Fruit fly (Drosophila melanogaster) whole organism, embryonic: Measurements from ENCODE around the gene CG11294.

Source experiments
- C15 ChIP-seq: fragments of 200-800 bp; sonication (Bioruptor generic); IDR thresholded peaks from 3 replicates; pipeline ENCODE4 v1.3.6; 2022; ENCODE audit warnings: missing biosample characterization, missing genetic modification characterization
- CG10209 ChIP-seq: fragments of 200-800 bp; sonication (Bioruptor generic); optimal IDR thresholded peaks from 3 replicates; lab custom pipeline; 2017; ENCODE audit warnings: missing biosample characterization, mild to moderate bottlenecking, missing genetic modification characterization, missing genetic modification reagents
- CG11456 ChIP-seq: fragments of 200-800 bp; sonication (Bioruptor generic); IDR thresholded peaks from 3 replicates; pipeline ENCODE4 v1.3.6; 2022; ENCODE audit warnings: missing biosample characterization, missing genetic modification characterization
- CG12299 ChIP-seq: fragments of 200-800 bp; sonication (Bioruptor generic); optimal IDR thresholded peaks from 2 replicates; lab custom pipeline; 2018; ENCODE audit warnings: missing biosample characterization, mild to moderate bottlenecking, missing genetic modification characterization
- CG1233 ChIP-seq: fragments of 200-800 bp; sonication (Bioruptor generic); optimal IDR thresholded peaks from 4 replicates; lab custom pipeline; 2018; ENCODE audit warnings: missing biosample characterization, mild to moderate bottlenecking, missing genetic modification characterization
- CG1647 ChIP-seq: fragments of 200-800 bp; sonication (Bioruptor generic); optimal IDR thresholded peaks from 3 replicates; lab custom pipeline; 2016; ENCODE audit warnings: missing biosample characterization, missing genetic modification characterization
- CG16779 ChIP-seq: fragments of 200-800 bp; sonication (Bioruptor generic); IDR thresholded peaks from 2 replicates; pipeline ENCODE4 v1.3.6; 2022; ENCODE audit warnings: missing biosample characterization, missing genetic modification characterization
- CG2116 ChIP-seq: fragments of 200-800 bp; sonication (Bioruptor generic); optimal IDR thresholded peaks from 3 replicates; lab custom pipeline; 2018; ENCODE audit warnings: missing biosample characterization, mild to moderate bottlenecking, missing genetic modification characterization
- CG31224 ChIP-seq: fragments of 200-800 bp; sonication (Bioruptor generic); IDR thresholded peaks from 2 replicates; pipeline ENCODE4 v1.3.6; 2022; ENCODE audit warnings: missing biosample characterization, missing genetic modification characterization
- CG32532 ChIP-seq: fragments of 200-800 bp; sonication (Bioruptor generic); IDR thresholded peaks from 2 replicates; pipeline ENCODE4 v1.3.6; 2022; ENCODE audit warnings: missing biosample characterization, missing genetic modification characterization
- CG34224 ChIP-seq: fragments of 200-800 bp; sonication (Bioruptor generic); IDR thresholded peaks from 3 replicates; pipeline ENCODE4 v1.3.6; 2022; ENCODE audit warnings: missing biosample characterization, missing genetic modification characterization; ENCODE audit not compliant: partially characterized antibody
- CG4328 ChIP-seq: fragments of 200-800 bp; sonication (Bioruptor generic); optimal IDR thresholded peaks from 3 replicates; lab custom pipeline; 2017; ENCODE audit warnings: missing biosample characterization, missing genetic modification reagents, missing genetic modification characterization
- CG4424 ChIP-seq: fragments of 200-800 bp; sonication (Bioruptor generic); optimal IDR thresholded peaks from 3 replicates; lab custom pipeline; 2016; ENCODE audit warnings: missing biosample characterization, missing genetic modification characterization
- CG7839 ChIP-seq: fragments of 200-800 bp; sonication (Bioruptor generic); optimal IDR thresholded peaks from 3 replicates; lab custom pipeline; 2018; ENCODE audit warnings: missing biosample characterization, mild to moderate bottlenecking, missing genetic modification characterization, moderate library complexity
- CG8388 ChIP-seq: fragments of 200-800 bp; sonication (Bioruptor generic); optimal IDR thresholded peaks from 2 replicates; lab custom pipeline; 2019; ENCODE audit warnings: missing biosample characterization, mild to moderate bottlenecking, missing genetic modification characterization, moderate library complexity
- CG8765 ChIP-seq: fragments of 200-800 bp; sonication (Bioruptor generic); IDR thresholded peaks from 2 replicates; pipeline ENCODE4 v1.3.6; 2022; ENCODE audit warnings: missing biosample characterization, missing genetic modification characterization
- CG9215 ChIP-seq: fragments of 200-800 bp; sonication (Bioruptor generic); IDR thresholded peaks from 2 replicates; pipeline ENCODE4 v1.3.6; 2022; ENCODE audit warnings: missing biosample characterization, missing genetic modification characterization
- CoRest ChIP-seq: fragments of 200-800 bp; sonication (Bioruptor generic); optimal IDR thresholded peaks from 3 replicates; lab custom pipeline; 2018; ENCODE audit warnings: missing biosample characterization, mild to moderate bottlenecking, missing genetic modification characterization, moderate library complexity
- D19B ChIP-seq: fragments of 200-800 bp; sonication (Bioruptor generic); optimal IDR thresholded peaks from 2 replicates; lab custom pipeline; 2017; ENCODE audit warnings: missing biosample characterization, mild to moderate bottlenecking, missing genetic modification characterization
- Dip3 ChIP-seq: fragments of 200-800 bp; sonication (Bioruptor generic); optimal IDR thresholded peaks from 3 replicates; lab custom pipeline; 2016; ENCODE audit warnings: missing biosample characterization, missing genetic modification characterization
- Drgx ChIP-seq: fragments of 200-800 bp; sonication (Bioruptor generic); IDR thresholded peaks from 2 replicates; pipeline ENCODE4 v1.3.6; 2022; ENCODE audit warnings: missing biosample characterization, missing genetic modification characterization
- Eip74EF ChIP-seq, 2 experiments: fragments of 200-800 bp in 1 of 2; fragments of >200 bp in 1 of 2; sonication (Bioruptor generic) in 1 of 2; optimal IDR thresholded peaks; 2 replicates each; lab custom pipeline; 2017 to 2019; ENCODE audit warnings: missing biosample characterization in 2 of 2, missing genetic modification characterization in 2 of 2, mild to moderate bottlenecking in 1 of 2, moderate library complexity in 1 of 2
- Ets65A ChIP-seq: fragments of 200-800 bp; sonication (Bioruptor generic); peaks from one replicate; lab custom pipeline; 2016; ENCODE audit warnings: missing biosample characterization, missing genetic modification characterization
- Ets97D ChIP-seq: fragments of 200-800 bp; sonication (Bioruptor generic); optimal IDR thresholded peaks from 3 replicates; lab custom pipeline; 2016; ENCODE audit warnings: missing biosample characterization, missing genetic modification characterization
- HmgD ChIP-seq: fragments of 200-800 bp; sonication (Bioruptor generic); optimal IDR thresholded peaks from 3 replicates; lab custom pipeline; 2016; ENCODE audit warnings: missing biosample characterization, missing genetic modification characterization
- Hmx ChIP-seq: fragments of 200-800 bp; sonication (Bioruptor generic); optimal IDR thresholded peaks from 2 replicates; lab custom pipeline; 2016; ENCODE audit warnings: missing biosample characterization, missing genetic modification characterization
- Hr39 ChIP-seq: fragments of >200 bp; optimal IDR thresholded peaks from 2 replicates; lab custom pipeline; 2017
- Hr78 ChIP-seq, 2 experiments: fragments of 200-800 bp in 1 of 2; fragments of >200 bp in 1 of 2; sonication (Bioruptor generic) in 1 of 2; optimal IDR thresholded peaks; 2 replicates each; lab custom pipeline; 2017 to 2019; ENCODE audit warnings: missing biosample characterization in 2 of 2, missing genetic modification characterization in 2 of 2, mild to moderate bottlenecking in 1 of 2, moderate library complexity in 1 of 2
- Oli ChIP-seq: fragments of 200-800 bp; sonication (Bioruptor generic); optimal IDR thresholded peaks from 2 replicates; lab custom pipeline; 2018; ENCODE audit warnings: missing biosample characterization, mild to moderate bottlenecking, missing genetic modification characterization, moderate library complexity
- Opbp ChIP-seq: fragments of 200-800 bp; sonication (Bioruptor generic); IDR thresholded peaks from 3 replicates; pipeline ENCODE4 v1.3.6; 2022; ENCODE audit warnings: missing biosample characterization, missing genetic modification characterization; ENCODE audit not compliant: partially characterized antibody
- Six4 ChIP-seq: fragments of 200-800 bp; sonication (Bioruptor generic); optimal IDR thresholded peaks from 2 replicates; lab custom pipeline; 2016; ENCODE audit warnings: missing biosample characterization, missing genetic modification characterization
- Xrp1 ChIP-seq: fragments of 200-800 bp; sonication (Bioruptor generic); IDR thresholded peaks from 2 replicates; pipeline ENCODE4 v1.3.6; 2022; ENCODE audit warnings: missing biosample characterization, missing genetic modification characterization
- btn ChIP-seq: fragments of 200-800 bp; sonication (Bioruptor generic); optimal IDR thresholded peaks from 2 replicates; lab custom pipeline; 2016; ENCODE audit warnings: missing biosample characterization, missing genetic modification characterization
- croc ChIP-seq: fragments of 200-800 bp; sonication (Bioruptor generic); conservative IDR thresholded peaks from 3 replicates; pipeline ENCODE4 v1.3.6; 2022; ENCODE audit warnings: missing biosample characterization, missing genetic modification characterization
- dati ChIP-seq: fragments of 200-800 bp; sonication (Bioruptor generic); IDR thresholded peaks from 2 replicates; pipeline ENCODE4 v1.3.6; 2022; ENCODE audit warnings: missing biosample characterization, missing genetic modification characterization
- dm ChIP-seq: fragments of 200-800 bp; sonication (Bioruptor generic); optimal IDR thresholded peaks from 3 replicates; lab custom pipeline; 2016; ENCODE audit warnings: missing biosample characterization, missing genetic modification characterization
- dmrt11E ChIP-seq: fragments of 200-800 bp; sonication (Bioruptor generic); optimal IDR thresholded peaks from 3 replicates; lab custom pipeline; 2018; ENCODE audit warnings: missing biosample characterization, mild to moderate bottlenecking, missing genetic modification characterization, moderate library complexity
- fd64A ChIP-seq: fragments of 200-800 bp; sonication (Bioruptor generic); optimal IDR thresholded peaks from 3 replicates; lab custom pipeline; 2018; ENCODE audit warnings: missing biosample characterization, mild to moderate bottlenecking, missing genetic modification characterization
- gfzf ChIP-seq: fragments of 200-800 bp; sonication (Bioruptor generic); optimal IDR thresholded peaks from 2 replicates; lab custom pipeline; 2016; ENCODE audit warnings: missing biosample characterization, mild to moderate bottlenecking, missing genetic modification characterization, moderate library complexity
- gro ChIP-seq: fragments of 200-800 bp; sonication (Bioruptor generic); optimal IDR thresholded peaks from 2 replicates; lab custom pipeline; 2016; ENCODE audit warnings: missing biosample characterization, missing genetic modification characterization
- gsb-n ChIP-seq: fragments of 200-800 bp; sonication (Bioruptor generic); optimal IDR thresholded peaks from 3 replicates; lab custom pipeline; 2018; ENCODE audit warnings: missing biosample characterization, mild to moderate bottlenecking, missing genetic modification characterization
- her ChIP-seq: fragments of 200-800 bp; sonication (Bioruptor generic); optimal IDR thresholded peaks from 2 replicates; lab custom pipeline; 2016; ENCODE audit warnings: missing biosample characterization, missing genetic modification characterization
- lbe ChIP-seq: fragments of 200-800 bp; sonication (Bioruptor generic); optimal IDR thresholded peaks from 2 replicates; lab custom pipeline; 2016; ENCODE audit warnings: missing biosample characterization, mild to moderate bottlenecking, missing genetic modification characterization
- lmd ChIP-seq: fragments of 200-800 bp; sonication (Bioruptor generic); IDR thresholded peaks from 2 replicates; pipeline ENCODE4 v1.3.6; 2022; ENCODE audit warnings: missing biosample characterization, missing genetic modification characterization
- oc ChIP-seq: fragments of 200-800 bp; sonication (Bioruptor generic); optimal IDR thresholded peaks from 2 replicates; lab custom pipeline; 2018; ENCODE audit warnings: missing biosample characterization, mild to moderate bottlenecking, missing genetic modification characterization, moderate library complexity
- pum ChIP-seq: fragments of 200-800 bp; sonication (Bioruptor generic); optimal IDR thresholded peaks from 2 replicates; lab custom pipeline; 2016; ENCODE audit warnings: missing biosample characterization, missing genetic modification characterization
- sima ChIP-seq: fragments of 200-800 bp; sonication (Bioruptor generic); optimal IDR thresholded peaks from 2 replicates; lab custom pipeline; 2016; ENCODE audit warnings: missing biosample characterization, missing genetic modification characterization
- slou ChIP-seq: fragments of 200-800 bp; sonication (Bioruptor generic); optimal IDR thresholded peaks from 3 replicates; lab custom pipeline; 2016; ENCODE audit warnings: missing biosample characterization, missing genetic modification characterization
- sr ChIP-seq: fragments of 200-800 bp; sonication (Bioruptor generic); IDR thresholded peaks from 3 replicates; pipeline ENCODE4 v1.3.6; 2022; ENCODE audit warnings: missing biosample characterization, missing genetic modification characterization
- vvl ChIP-seq: fragments of 200-800 bp; sonication (Bioruptor generic); IDR thresholded peaks from 2 replicates; pipeline ENCODE4 v1.3.6; 2022; ENCODE audit warnings: missing biosample characterization, missing genetic modification characterization

CG11294 gene

DNA sequence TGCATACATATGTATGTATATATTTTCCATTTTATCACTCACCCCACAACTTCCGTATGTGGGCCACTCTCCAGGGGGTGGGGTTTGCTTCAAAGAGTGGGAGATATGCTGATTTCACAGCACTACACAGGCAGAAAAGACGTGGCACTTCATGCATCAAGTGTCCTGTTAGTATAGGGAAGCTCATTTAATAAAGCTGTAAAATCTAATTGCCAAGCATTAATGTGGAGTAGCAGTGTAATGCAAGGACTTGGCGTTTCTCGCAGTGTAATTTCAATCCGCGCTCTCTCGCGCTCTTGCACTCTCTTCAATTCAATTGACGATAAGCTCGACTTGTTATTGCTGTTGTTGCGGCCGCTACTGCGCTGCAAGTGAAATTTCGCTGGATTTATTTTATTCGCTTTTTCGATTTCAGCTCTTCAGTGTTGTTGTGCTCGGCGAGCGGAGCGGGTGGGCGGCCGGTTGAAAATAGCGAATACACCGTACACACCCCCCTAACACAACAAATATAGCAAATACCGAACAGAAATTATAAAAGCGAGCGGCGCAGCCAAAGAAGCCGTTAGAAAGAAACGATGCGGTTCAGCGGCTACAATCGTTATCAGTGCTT, 15.9 kb upstream of the CG11294 start, which contains the start of gene Hexo2 (continued):
- TF ChIP-seq dmrt11E (tag; lab: Kevin White, UChicago), result peak; percentile 83
- peak; percentile 94 for TF ChIP-seq lmd (GFP tag; lab: Robert Waterston, UW)
- TF ChIP-seq CG16779 (GFP tag; lab: Robert Waterston, UW), result peak; percentile 88
- no peak; the same call in 1 of the 3 replicates for TF ChIP-seq sr
- TF ChIP-seq dati (GFP tag; lab: Robert Waterston, UW), result peak; percentile 91
- peak; percentile 95 for TF ChIP-seq btn (GFP tag; lab: Kevin White, UChicago)
- peak in 1 of 2 experiments; percentile 87 for TF ChIP-seq Eip74EF (GFP tag; optimal IDR thresholded peaks at IDR 0.05; lab: Kevin White, UChicago)
- TF ChIP-seq Hr78 (GFP tag; optimal IDR thresholded peaks at IDR 0.05; lab: Kevin White, UChicago), result peak in 1 of 2 experiments; percentile 71
- TF ChIP-seq pum (GFP tag; lab: Kevin White, UChicago), result peak; percentile 95
- peak; percentile 88 for TF ChIP-seq CoRest (tag; lab: Kevin White, UChicago)
- TF ChIP-seq HmgD, result peak; percentile 85
- no peak for TF ChIP-seq Opbp (GFP tag; lab: Robert Waterston, UW)
- TF ChIP-seq Hr39 (lab: Kevin White, UChicago), result no peak
- peak; percentile 96 for TF ChIP-seq oc
- TF ChIP-seq Dip3, result peak; percentile 72
- peak; percentile 75; the same call in 1 of the 2 replicates for TF ChIP-seq CG8765
- peak; percentile 69 for TF ChIP-seq CG12299 (tag; lab: Kevin White, UChicago)
- peak; percentile 61 for TF ChIP-seq Ets97D (GFP tag; lab: Kevin White, UChicago)
- peak; percentile 99 for TF ChIP-seq vvl (GFP tag; lab: Robert Waterston, UW)
- TF ChIP-seq CG8388, result peak; percentile 90
- peak; percentile 88 for TF ChIP-seq gsb-n (tag; lab: Kevin White, UChicago)
- TF ChIP-seq Oli (tag; lab: Kevin White, UChicago), result peak; percentile 94
- peak; percentile 72 for TF ChIP-seq CG31224
- TF ChIP-seq CG11456 (GFP tag; lab: Robert Waterston, UW), result peak; percentile 95
- peak; percentile 43 for TF ChIP-seq gro (GFP tag; lab: Kevin White, UChicago)
- TF ChIP-seq C15, result peak; percentile 50; the same call in 1 of the 3 replicates
- TF ChIP-seq gfzf (GFP tag; lab: Kevin White, UChicago), result peak; percentile 5
- peak; percentile 91 for TF ChIP-seq CG10209 (GFP tag; lab: Kevin White, UChicago)
- TF ChIP-seq fd64A (GFP tag; lab: Kevin White, UChicago), result peak; percentile 91
- peak; percentile 96 for TF ChIP-seq Xrp1 (GFP tag; lab: Robert Waterston, UW)
- TF ChIP-seq CG4328 (GFP tag; lab: Kevin White, UChicago), result peak; percentile 63
- TF ChIP-seq sima, result peak; percentile 70
- TF ChIP-seq CG1647, result peak; percentile 95
- peak; percentile 82 for TF ChIP-seq dm (GFP tag; lab: Kevin White, UChicago)
- TF ChIP-seq croc (GFP tag; lab: Robert Waterston, UW), result peak; percentile 94
- peak; percentile 94 for TF ChIP-seq CG4424 (GFP tag; lab: Kevin White, UChicago)
- TF ChIP-seq CG34224 (GFP tag; lab: Robert Waterston, UW), result no peak
- peak; percentile 37 for TF ChIP-seq CG2116 (GFP tag; lab: Kevin White, UChicago)
- TF ChIP-seq slou (GFP tag; lab: Kevin White, UChicago), result peak; percentile 63
- TF ChIP-seq Ets65A (GFP tag; lab: Kevin White, UChicago), result peak; percentile 99
- peak; percentile 92 for TF ChIP-seq her
- TF ChIP-seq CG32532 (GFP tag; lab: Robert Waterston, UW), result peak; percentile 84
- peak; percentile 98 for TF ChIP-seq Drgx
- TF ChIP-seq CG7839 (tag; lab: Kevin White, UChicago), result peak; percentile 92
- peak; percentile 52 for TF ChIP-seq Hmx (GFP tag; lab: Kevin White, UChicago)
- TF ChIP-seq lbe (GFP tag; lab: Kevin White, UChicago), result peak; percentile 94
- TF ChIP-seq D19B (GFP tag; lab: Kevin White, UChicago), result peak; percentile 40
- TF ChIP-seq CG9215, result peak; percentile 82
- peak; percentile 93 for TF ChIP-seq Six4
- peak; percentile 83 for TF ChIP-seq CG1233
